Fruit fly (Drosophila melanogaster) whole organism, adult: ENCODE measurements around the gene zfh2.

Source experiments
- CG11617 ChIP-seq: fragments of 200-800 bp; sonication (Bioruptor generic); optimal IDR thresholded peaks from 2 replicates; lab custom pipeline; 2017; ENCODE audit warnings: mild to moderate bottlenecking, missing biosample characterization, missing genetic modification reagents, missing genetic modification characterization
- CG12768 ChIP-seq: fragments of 200-800 bp; sonication (Bioruptor generic); optimal IDR thresholded peaks from 2 replicates; lab custom pipeline; 2017; ENCODE audit warnings: missing biosample characterization, missing genetic modification characterization, mild to moderate bottlenecking, moderate library complexity, missing genetic modification reagents
- CG14711 ChIP-seq: fragments of 200-800 bp; sonication (Bioruptor generic); optimal IDR thresholded peaks from 2 replicates; lab custom pipeline; 2018; ENCODE audit warnings: missing biosample characterization, mild to moderate bottlenecking, missing genetic modification characterization, moderate library complexity
- CG1620 ChIP-seq: fragments of 200-800 bp; sonication (Bioruptor generic); optimal IDR thresholded peaks from 2 replicates; lab custom pipeline; 2016; ENCODE audit warnings: missing biosample characterization, missing genetic modification characterization
- CG33017 ChIP-seq: fragments of 200-800 bp; sonication (Bioruptor generic); optimal IDR thresholded peaks from 2 replicates; lab custom pipeline; 2018; ENCODE audit warnings: missing biosample characterization, mild to moderate bottlenecking, missing genetic modification characterization, moderate library complexity
- CG5204 ChIP-seq: fragments of 200-800 bp; sonication (Bioruptor generic); optimal IDR thresholded peaks from 2 replicates; lab custom pipeline; 2016; ENCODE audit warnings: missing biosample characterization, missing genetic modification characterization
- CG7045 ChIP-seq: fragments of 200-800 bp; sonication (Bioruptor generic); optimal IDR thresholded peaks from 2 replicates; lab custom pipeline; 2017; ENCODE audit warnings: missing biosample characterization, mild to moderate bottlenecking, missing genetic modification characterization
- CG7101 ChIP-seq: fragments of 200-800 bp; sonication (Bioruptor generic); optimal IDR thresholded peaks from 2 replicates; lab custom pipeline; 2018; ENCODE audit warnings: missing biosample characterization, mild to moderate bottlenecking, missing genetic modification characterization, moderate library complexity
- Clk ChIP-seq: fragments of 200-800 bp; sonication (Bioruptor generic); optimal IDR thresholded peaks from 2 replicates; lab custom pipeline; 2017; ENCODE audit warnings: missing biosample characterization, missing genetic modification characterization
- Crg-1 ChIP-seq: fragments of 200-800 bp; sonication (Bioruptor generic); optimal IDR thresholded peaks from 2 replicates; lab custom pipeline; 2016; ENCODE audit warnings: missing biosample characterization, missing genetic modification characterization
- Hr96 ChIP-seq: fragments of 200-800 bp; sonication (Bioruptor generic); optimal IDR thresholded peaks from 2 replicates; lab custom pipeline; 2016; ENCODE audit warnings: missing biosample characterization, missing genetic modification characterization
- Mnt ChIP-seq: fragments of 200-800 bp; sonication (Bioruptor generic); optimal IDR thresholded peaks from 2 replicates; lab custom pipeline; 2016; ENCODE audit warnings: missing biosample characterization, mild to moderate bottlenecking, missing genetic modification characterization
- bab1 ChIP-seq: fragments of 200-800 bp; sonication (Bioruptor generic); optimal IDR thresholded peaks from 3 replicates; lab custom pipeline; 2019; ENCODE audit warnings: missing biosample characterization, mild to moderate bottlenecking, missing genetic modification characterization, moderate library complexity
- cic ChIP-seq: fragments of 200-800 bp; sonication (Bioruptor generic); optimal IDR thresholded peaks from 2 replicates; lab custom pipeline; 2017; ENCODE audit warnings: missing biosample characterization, mild to moderate bottlenecking, missing genetic modification characterization, moderate library complexity
- cnc ChIP-seq, 2 experiments: fragments of >200 bp; optimal IDR thresholded peaks; 2 replicates each; lab custom pipeline; 2017
- kay ChIP-seq: fragments of 200-800 bp; sonication (Bioruptor generic); peaks from one replicate; lab custom pipeline; 2016; ENCODE audit warnings: missing biosample characterization, missing genetic modification characterization, borderline replicate concordance
- ovo ChIP-seq: fragments of 200-800 bp; sonication (Bioruptor generic); optimal IDR thresholded peaks from 2 replicates; lab custom pipeline; 2016; ENCODE audit warnings: missing biosample characterization, missing genetic modification characterization
- pad ChIP-seq: fragments of 200-800 bp; sonication (Bioruptor generic); optimal IDR thresholded peaks from 3 replicates; lab custom pipeline; 2017; ENCODE audit warnings: missing biosample characterization, missing genetic modification characterization, mild to moderate bottlenecking, moderate library complexity, missing genetic modification reagents
- tj ChIP-seq: fragments of 200-800 bp; sonication (Bioruptor generic); optimal IDR thresholded peaks from 3 replicates; lab custom pipeline; 2017; ENCODE audit warnings: missing biosample characterization, mild to moderate bottlenecking, missing genetic modification characterization, moderate library complexity
- toe ChIP-seq: fragments of 200-800 bp; sonication (Bioruptor generic); optimal IDR thresholded peaks from 2 replicates; lab custom pipeline; 2016; ENCODE audit warnings: missing biosample characterization, missing genetic modification characterization

The zfh2 gene

dm6 chr4:554758-555157, 53.1 kb downstream of the zfh2 start:
- peak; percentile 34 for TF ChIP-seq cic (GFP tag; lab: Kevin White, UChicago)
- peak; percentile 44 for TF ChIP-seq bab1 (GFP tag; lab: Kevin White, UChicago)
- TF ChIP-seq CG1620 (GFP tag; lab: Kevin White, UChicago) = no peak
- no peak for TF ChIP-seq Clk
- TF ChIP-seq tj (GFP tag; lab: Kevin White, UChicago) = peak; percentile 98
- TF ChIP-seq kay = peak; percentile 53

dm6 chr4:557095-557878, 55.7 kb downstream of the zfh2 start, which contains the start of gene Tdg:
TSS of gene Tdg (minus strand) at chr4:557854.
- TF ChIP-seq CG1620 (GFP tag; lab: Kevin White, UChicago) (no peak), kay (peak; percentile 98), CG11617 (GFP tag; lab: Kevin White, UChicago) (peak; percentile 57), CG5204 (GFP tag; lab: Kevin White, UChicago) (no peak), CG14711 (tag; lab: Kevin White, UChicago) (no peak), CG7045 (GFP tag; lab: Kevin White, UChicago) (no peak), CG33017 (tag; lab: Kevin White, UChicago) (no peak), bab1 (GFP tag; lab: Kevin White, UChicago) (no peak), toe (GFP tag; lab: Kevin White, UChicago) (no peak), cnc (optimal IDR thresholded peaks at IDR 0.05; lab: Kevin White, UChicago) (no peak), Hr96 (GFP tag; lab: Kevin White, UChicago) (no peak), CG7101 (peak; percentile 46), CG12768 (GFP tag; lab: Kevin White, UChicago) (no peak), Clk (no peak), cic (GFP tag; lab: Kevin White, UChicago) (no peak), Crg-1 (GFP tag; lab: Kevin White, UChicago) (no peak), tj (GFP tag; lab: Kevin White, UChicago) (peak; percentile 82), pad (no peak), Mnt (peak; percentile 16), ovo (no peak)

- peak; percentile 53 for TF ChIP-seq bab1 (GFP tag; lab: Kevin White, UChicago)
- TF ChIP-seq CG33017 (tag; lab: Kevin White, UChicago) = peak; percentile 16
- no peak for TF ChIP-seq ovo
- peak; percentile 20 for TF ChIP-seq CG12768 (GFP tag; lab: Kevin White, UChicago)
- TF ChIP-seq pad = peak; percentile 90
- TF ChIP-seq Hr96 (GFP tag; lab: Kevin White, UChicago) = no peak
- no peak for TF ChIP-seq toe (GFP tag; lab: Kevin White, UChicago)
- no peak for TF ChIP-seq Clk
- TF ChIP-seq Crg-1 (GFP tag; lab: Kevin White, UChicago) = peak; percentile 63
- TF ChIP-seq CG7101 = peak; percentile 23
- TF ChIP-seq CG7045 (GFP tag; lab: Kevin White, UChicago) = no peak
- no peak for TF ChIP-seq CG5204 (GFP tag; lab: Kevin White, UChicago)
- TF ChIP-seq CG11617 (GFP tag; lab: Kevin White, UChicago) = no peak
- no peak for TF ChIP-seq cnc (optimal IDR thresholded peaks at IDR 0.05; lab: Kevin White, UChicago)
- TF ChIP-seq cic (GFP tag; lab: Kevin White, UChicago) = peak; percentile 57
- TF ChIP-seq CG1620 (GFP tag; lab: Kevin White, UChicago) = no peak
- TF ChIP-seq tj (GFP tag; lab: Kevin White, UChicago) = peak; percentile 13
- no peak for TF ChIP-seq kay
- no peak for TF ChIP-seq Mnt
- TF ChIP-seq CG14711 (tag; lab: Kevin White, UChicago) = no peak
Measured at dm6 chr4:557879-558202, 56.2 kb downstream of the zfh2 start, which contains the start of gene Pur-alpha. TSS of gene Pur-alpha (plus strand) at chr4:558016.

DNA sequence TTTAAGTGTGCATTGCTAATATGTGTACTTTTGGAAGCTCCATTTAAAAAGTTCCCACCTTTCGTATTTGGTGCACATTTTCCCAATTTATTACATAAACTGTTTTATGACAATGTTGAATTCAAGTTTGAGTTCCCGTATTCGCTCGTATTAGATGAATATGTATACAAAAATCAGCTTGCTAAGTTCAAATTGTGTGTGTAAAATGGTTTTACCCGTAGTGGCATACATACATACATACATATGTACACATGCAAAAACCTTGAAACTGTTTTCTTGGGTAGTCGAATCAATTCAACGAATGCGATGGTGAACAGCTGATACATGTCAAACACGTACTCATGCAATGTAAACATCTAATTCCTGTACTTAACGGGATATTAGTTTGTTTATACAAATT, 56.8 kb downstream of the zfh2 start:
- TF ChIP-seq Mnt (peak; percentile 38), toe (GFP tag; lab: Kevin White, UChicago) (no peak), CG33017 (tag; lab: Kevin White, UChicago) (no peak), Crg-1 (GFP tag; lab: Kevin White, UChicago) (peak; percentile 57), bab1 (GFP tag; lab: Kevin White, UChicago) (peak; percentile 30), pad (no peak), CG14711 (tag; lab: Kevin White, UChicago) (peak; percentile 25), tj (GFP tag; lab: Kevin White, UChicago) (no peak), ovo (no peak), CG1620 (GFP tag; lab: Kevin White, UChicago) (no peak), Clk (no peak), CG7101 (peak; percentile 2), CG11617 (GFP tag; lab: Kevin White, UChicago) (no peak), Hr96 (GFP tag; lab: Kevin White, UChicago) (no peak), CG12768 (GFP tag; lab: Kevin White, UChicago) (peak; percentile 27), cnc (optimal IDR thresholded peaks at IDR 0.05; lab: Kevin White, UChicago) (no peak), CG7045 (GFP tag; lab: Kevin White, UChicago) (peak; percentile 7), kay (peak; percentile 91), cic (GFP tag; lab: Kevin White, UChicago) (peak; percentile 67), CG5204 (GFP tag; lab: Kevin White, UChicago) (no peak)

dm6 chr4:567285-567684, 65.7 kb downstream of the zfh2 start:
- TF ChIP-seq tj (GFP tag; lab: Kevin White, UChicago) (no peak), kay (peak; percentile 91)
